Worm (Caenorhabditis elegans): ENCODE data around the gene eor-2.

DNA sequence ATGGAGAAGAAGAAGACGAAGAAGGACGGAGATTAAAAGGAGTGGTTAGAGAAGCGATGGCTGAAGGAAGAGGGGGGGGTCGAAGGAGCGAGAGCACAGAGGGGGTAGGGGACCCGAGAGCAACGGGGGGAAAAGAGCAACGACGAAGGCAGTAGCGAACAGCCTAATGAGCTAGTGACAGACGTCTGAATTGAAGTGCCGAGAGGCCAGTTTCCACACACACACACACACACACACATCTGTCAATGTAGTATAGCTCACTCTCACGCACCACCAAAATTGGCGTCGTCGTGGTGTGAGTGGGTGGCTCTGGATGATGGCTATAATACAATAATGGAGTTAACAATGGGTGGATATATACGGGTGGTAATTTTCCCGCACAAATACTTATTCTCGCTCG lies 33.9 kb downstream of the eor-2 start:
- TF ChIP-seq nhr-77 (tag; optimal IDR thresholded peaks at IDR 0.05), result no peak
- TF ChIP-seq ces-1 (GFP tag; optimal IDR thresholded peaks at IDR 0.05), result no peak
- TF ChIP-seq unc-62 (GFP tag; optimal IDR thresholded peaks at IDR 0.05 in 1 of 2), result peak in 1 of 2 experiments; percentile 62
- TF ChIP-seq unc-62 (tag; optimal IDR thresholded peaks at IDR 0.05), result no peak
- no peak for TF ChIP-seq dpl-1 (GFP tag; optimal IDR thresholded peaks at IDR 0.05)
- TF ChIP-seq set-16 (GFP tag; IDR thresholded peaks at IDR 0.05), result peak; percentile 86
- no peak for TF ChIP-seq Y105C5A.15 (GFP tag; IDR thresholded peaks at IDR 0.05)
